Worm (Caenorhabditis elegans): ENCODE measurements around the gene clec-264.

ce11 chrV:20814424-20814823 lies 36.1 kb downstream of the clec-264 start, which contains the start of gene Y44A6D.7:
- no peak for TF ChIP-seq unc-39 (tag; optimal IDR thresholded peaks at IDR 0.05)
- TF ChIP-seq unc-62 (GFP tag; optimal IDR thresholded peaks at IDR 0.05), result no peak
- TF ChIP-seq lsy-2 (tag; optimal IDR thresholded peaks at IDR 0.05), result no peak
- no peak for TF ChIP-seq pha-4 (tag; optimal IDR thresholded peaks at IDR 0.05)
- TF ChIP-seq ceh-39 (tag; optimal IDR thresholded peaks at IDR 0.05), result no peak
- no peak for TF ChIP-seq mep-1 (tag; optimal IDR thresholded peaks at IDR 0.05)
- TF ChIP-seq ztf-11 (tag; optimal IDR thresholded peaks at IDR 0.05), result no peak
- no peak for TF ChIP-seq nhr-237 (tag; optimal IDR thresholded peaks at IDR 0.05)
- TF ChIP-seq flh-1 (GFP tag; optimal IDR thresholded peaks at IDR 0.05), result no peak
- TF ChIP-seq M03D4.4 (tag; optimal IDR thresholded peaks at IDR 0.05), result no peak
- no peak for TF ChIP-seq mab-5 (tag; optimal IDR thresholded peaks at IDR 0.05)
- no peak for TF ChIP-seq hlh-1 (tag; optimal IDR thresholded peaks at IDR 0.05)
- TF ChIP-seq nhr-28 (tag; optimal IDR thresholded peaks at IDR 0.05), result no peak
- TF ChIP-seq nhr-76 (tag; optimal IDR thresholded peaks at IDR 0.05), result no peak
